Worm (Caenorhabditis elegans): Measurements from ENCODE around the gene ZC449.2.

ce11 chrX:4974486-4974885 lies 46.6 kb upstream of the ZC449.2 start:
- TF ChIP-seq M03D4.4 (tag; optimal IDR thresholded peaks at IDR 0.05) (no peak), pha-4 (tag; optimal IDR thresholded peaks at IDR 0.05) (no peak), lin-13 (tag; optimal IDR thresholded peaks at IDR 0.05) (no peak)

All from whole organism, mixed stage, embryonic.